Fruit fly (Drosophila melanogaster): Measurements from ENCODE around the gene CG3635.

dm6 chr2L:22134091-22134730 is 41.0 kb upstream of the CG3635 start:
- TF ChIP-seq CG5204 (GFP tag; optimal IDR thresholded peaks at IDR 0.05), result no peak
- TF ChIP-seq kay (GFP tag; ENCODE audit: borderline replicate concordance), result no peak
